Worm (Caenorhabditis elegans): Measurements from ENCODE around the gene Y53G8AL.1.

Gene Y53G8AL.1

DNA sequence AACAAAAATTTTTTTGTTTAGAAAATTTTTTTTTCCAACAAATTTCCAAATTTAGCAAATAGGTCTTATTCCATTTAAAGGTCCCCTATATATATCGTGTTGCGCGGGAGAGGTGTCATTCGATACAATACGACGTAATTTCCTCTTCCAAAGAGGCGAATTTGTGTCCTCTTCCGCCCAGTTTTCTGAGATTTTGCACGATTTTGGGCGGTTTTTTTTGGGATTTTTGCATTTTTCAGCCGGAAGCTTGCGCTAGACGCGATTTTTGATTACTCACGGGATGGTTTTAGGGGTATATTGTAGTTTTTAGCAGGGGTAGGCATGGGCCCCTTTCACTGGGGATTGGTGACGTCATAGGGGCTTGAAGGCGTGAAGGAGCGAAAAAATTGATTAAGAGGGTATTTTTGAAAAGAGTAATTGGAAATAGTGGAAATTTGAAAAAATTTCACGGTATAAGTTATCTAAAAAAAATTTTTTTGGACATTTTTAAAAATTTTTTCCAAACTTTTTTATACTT, 17.8 kb downstream of the Y53G8AL.1 start, which contains the start of gene Y53G8AL.4:
Gene Y53G8AL.4 (minus strand): TSS at position 51 of the 517 bp plus-strand sequence.
- TF ChIP-seq ztf-11 (tag; optimal IDR thresholded peaks at IDR 0.05): no peak
- no peak for TF ChIP-seq aly-2 (tag; optimal IDR thresholded peaks at IDR 0.05)

ce11 chrIII:3253043-3253442, 20.1 kb downstream of the Y53G8AL.1 start, which contains the start of gene Y53G8AL.3:
Gene Y53G8AL.3, minus strand, starts transcription at chrIII:3253143.
- TF ChIP-seq ZK546.5 (tag; optimal IDR thresholded peaks at IDR 0.05) (no peak), aly-2 (tag; optimal IDR thresholded peaks at IDR 0.05) (no peak), alr-1 (tag; optimal IDR thresholded peaks at IDR 0.05) (no peak), unc-62 (GFP tag; optimal IDR thresholded peaks at IDR 0.05) (no peak), elt-1 (tag; optimal IDR thresholded peaks at IDR 0.05) (no peak), mab-5 (tag; optimal IDR thresholded peaks at IDR 0.05) (no peak), skn-1 (tag; optimal IDR thresholded peaks at IDR 0.05) (no peak), blmp-1 (tag; optimal IDR thresholded peaks at IDR 0.05; ENCODE audit: insufficient read depth) (no peak), elt-3 (tag; optimal IDR thresholded peaks at IDR 0.05) (no peak), sem-4 (tag; optimal IDR thresholded peaks at IDR 0.05) (no peak), snpc-4 (tag; optimal IDR thresholded peaks at IDR 0.05) (no peak), ztf-4 (tag; optimal IDR thresholded peaks at IDR 0.05) (no peak), nhr-129 (tag; optimal IDR thresholded peaks at IDR 0.05) (no peak), peb-1 (tag; optimal IDR thresholded peaks at IDR 0.05) (no peak), nhr-10 (tag; optimal IDR thresholded peaks at IDR 0.05) (no peak), gmeb-1 (tag; optimal IDR thresholded peaks at IDR 0.05) (no peak), ceh-16 (tag; optimal IDR thresholded peaks at IDR 0.05) (no peak), lin-11 (tag; optimal IDR thresholded peaks at IDR 0.05) (no peak), dmd-4 (tag; optimal IDR thresholded peaks at IDR 0.05) (no peak)

DNA sequence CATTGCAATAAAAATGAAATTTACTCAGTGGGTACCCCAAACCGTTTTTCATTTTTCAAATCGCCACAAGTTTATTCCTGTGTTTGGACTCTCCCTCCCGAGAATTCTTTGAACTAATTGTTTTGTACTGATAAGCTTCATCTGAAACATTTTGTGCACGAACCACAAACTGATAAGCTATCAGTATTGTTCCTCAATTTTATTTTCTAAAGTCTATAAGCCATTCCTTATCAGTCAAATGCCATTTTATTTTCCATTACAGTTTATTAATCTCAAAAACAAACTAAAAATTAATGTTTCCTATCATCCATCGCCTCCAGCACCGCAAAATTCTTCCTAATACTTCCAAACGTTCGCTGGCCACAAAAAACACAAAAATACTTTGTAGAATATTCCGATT, 20.8 kb downstream of the Y53G8AL.1 start:
- TF ChIP-seq alr-1 (tag; optimal IDR thresholded peaks at IDR 0.05): no peak
- no peak for TF ChIP-seq skn-1 (tag; optimal IDR thresholded peaks at IDR 0.05)
- peak; percentile 37 for TF ChIP-seq egl-27 (tag; optimal IDR thresholded peaks at IDR 0.05)
- TF ChIP-seq ceh-16 (tag; optimal IDR thresholded peaks at IDR 0.05): no peak
- no peak for TF ChIP-seq nhr-12 (tag; optimal IDR thresholded peaks at IDR 0.05)
- TF ChIP-seq lsy-2 (tag; optimal IDR thresholded peaks at IDR 0.05): no peak
- peak; percentile 90 for TF ChIP-seq fos-1 (tag; optimal IDR thresholded peaks at IDR 0.05)
- peak; percentile 1 for TF ChIP-seq gmeb-1 (tag; optimal IDR thresholded peaks at IDR 0.05)
- peak; percentile 63 for TF ChIP-seq sma-9 (GFP tag; optimal IDR thresholded peaks at IDR 0.05)
- no peak for TF ChIP-seq sma-9 (tag; optimal IDR thresholded peaks at IDR 0.05)

ce11 chrIII:3255023-3255422, 22.1 kb downstream of the Y53G8AL.1 start:
- TF ChIP-seq gmeb-1 (tag; optimal IDR thresholded peaks at IDR 0.05) (no peak), mab-5 (tag; optimal IDR thresholded peaks at IDR 0.05) (no peak), C34F6.9 (tag; optimal IDR thresholded peaks at IDR 0.05) (no peak)

DNA sequence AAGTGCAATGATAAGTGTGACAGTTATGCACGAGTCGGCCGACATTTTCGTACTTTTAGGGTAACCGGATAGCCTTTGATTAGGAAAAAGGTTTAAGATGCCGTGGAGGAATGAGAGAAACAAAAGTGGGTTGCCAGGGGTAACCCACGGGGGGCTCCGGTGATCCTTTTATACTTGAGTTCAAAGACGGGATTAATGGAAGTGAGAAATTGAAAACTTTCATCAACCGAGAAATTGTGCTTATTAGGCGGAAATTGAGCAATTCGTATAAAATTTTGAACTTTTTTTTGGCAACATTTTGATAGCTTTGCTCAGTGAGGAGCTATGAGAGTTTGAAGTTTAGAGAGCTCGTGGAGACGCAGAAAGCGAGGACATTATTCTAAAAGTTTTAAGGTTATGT, 22.7 kb downstream of the Y53G8AL.1 start, which contains the start of gene Y53G8AM.4:
Gene Y53G8AM.4 (minus strand): TSS at position 101 of the 400 bp plus-strand sequence.
- TF ChIP-seq unc-55 (GFP tag; optimal IDR thresholded peaks at IDR 0.05) (no peak), mab-5 (tag; optimal IDR thresholded peaks at IDR 0.05) (no peak), ztf-1 (GFP tag; conservative IDR thresholded peaks at IDR 0.05) (no peak), mdl-1 (tag; optimal IDR thresholded peaks at IDR 0.05) (no peak), lin-11 (tag; optimal IDR thresholded peaks at IDR 0.05) (no peak), Y55F3AM.14 (GFP tag; optimal IDR thresholded peaks at IDR 0.05) (no peak), nhr-12 (tag; optimal IDR thresholded peaks at IDR 0.05) (no peak), C34F6.9 (tag; optimal IDR thresholded peaks at IDR 0.05) (no peak), nhr-23 (tag; optimal IDR thresholded peaks at IDR 0.05) (no peak), lin-13 (GFP tag; optimal IDR thresholded peaks at IDR 0.05) (no peak), zag-1 (tag; optimal IDR thresholded peaks at IDR 0.05) (no peak), blmp-1 (tag; optimal IDR thresholded peaks at IDR 0.05; ENCODE audit: insufficient read depth) (no peak), nhr-11 (tag; optimal IDR thresholded peaks at IDR 0.05) (no peak), egl-27 (tag; optimal IDR thresholded peaks at IDR 0.05) (no peak), nhr-237 (tag; optimal IDR thresholded peaks at IDR 0.05) (no peak), peb-1 (tag; optimal IDR thresholded peaks at IDR 0.05) (no peak), ama-1 (optimal IDR thresholded peaks at IDR 0.05) (no peak), ztf-4 (tag; optimal IDR thresholded peaks at IDR 0.05) (no peak), F13H6.1 (tag; optimal IDR thresholded peaks at IDR 0.05) (no peak)

All from whole organism, L2 larva.